Fruit fly (Drosophila melanogaster) whole organism, adult: ENCODE data around the gene heph.
A peak's percentile ranks its signal among the peaks of the same experiment; 100 is the strongest.

Experiments
- CG11617 ChIP-seq: fragments of 200-800 bp; sonication (Bioruptor generic); optimal IDR thresholded peaks from 2 replicates; lab custom pipeline; 2017; ENCODE audit warnings: mild to moderate bottlenecking, missing biosample characterization, missing genetic modification reagents, missing genetic modification characterization
- CG12768 ChIP-seq: fragments of 200-800 bp; sonication (Bioruptor generic); optimal IDR thresholded peaks from 2 replicates; lab custom pipeline; 2017; ENCODE audit warnings: missing biosample characterization, missing genetic modification characterization, mild to moderate bottlenecking, moderate library complexity, missing genetic modification reagents
- CG14711 ChIP-seq: fragments of 200-800 bp; sonication (Bioruptor generic); optimal IDR thresholded peaks from 2 replicates; lab custom pipeline; 2018; ENCODE audit warnings: missing biosample characterization, mild to moderate bottlenecking, missing genetic modification characterization, moderate library complexity
- CG1620 ChIP-seq: fragments of 200-800 bp; sonication (Bioruptor generic); optimal IDR thresholded peaks from 2 replicates; lab custom pipeline; 2016; ENCODE audit warnings: missing biosample characterization, missing genetic modification characterization
- CG33017 ChIP-seq: fragments of 200-800 bp; sonication (Bioruptor generic); optimal IDR thresholded peaks from 2 replicates; lab custom pipeline; 2018; ENCODE audit warnings: missing biosample characterization, mild to moderate bottlenecking, missing genetic modification characterization, moderate library complexity
- CG5204 ChIP-seq: fragments of 200-800 bp; sonication (Bioruptor generic); optimal IDR thresholded peaks from 2 replicates; lab custom pipeline; 2016; ENCODE audit warnings: missing biosample characterization, missing genetic modification characterization
- CG7045 ChIP-seq: fragments of 200-800 bp; sonication (Bioruptor generic); optimal IDR thresholded peaks from 2 replicates; lab custom pipeline; 2017; ENCODE audit warnings: missing biosample characterization, mild to moderate bottlenecking, missing genetic modification characterization
- CG7101 ChIP-seq: fragments of 200-800 bp; sonication (Bioruptor generic); optimal IDR thresholded peaks from 2 replicates; lab custom pipeline; 2018; ENCODE audit warnings: missing biosample characterization, mild to moderate bottlenecking, missing genetic modification characterization, moderate library complexity
- Crg-1 ChIP-seq: fragments of 200-800 bp; sonication (Bioruptor generic); optimal IDR thresholded peaks from 2 replicates; lab custom pipeline; 2016; ENCODE audit warnings: missing biosample characterization, missing genetic modification characterization
- Hr96 ChIP-seq: fragments of 200-800 bp; sonication (Bioruptor generic); optimal IDR thresholded peaks from 2 replicates; lab custom pipeline; 2016; ENCODE audit warnings: missing biosample characterization, missing genetic modification characterization
- Mnt ChIP-seq: fragments of 200-800 bp; sonication (Bioruptor generic); optimal IDR thresholded peaks from 2 replicates; lab custom pipeline; 2016; ENCODE audit warnings: missing biosample characterization, mild to moderate bottlenecking, missing genetic modification characterization
- bab1 ChIP-seq: fragments of 200-800 bp; sonication (Bioruptor generic); optimal IDR thresholded peaks from 3 replicates; lab custom pipeline; 2019; ENCODE audit warnings: missing biosample characterization, mild to moderate bottlenecking, missing genetic modification characterization, moderate library complexity
- cic ChIP-seq: fragments of 200-800 bp; sonication (Bioruptor generic); optimal IDR thresholded peaks from 2 replicates; lab custom pipeline; 2017; ENCODE audit warnings: missing biosample characterization, mild to moderate bottlenecking, missing genetic modification characterization, moderate library complexity
- cnc ChIP-seq, 2 experiments: fragments of >200 bp; optimal IDR thresholded peaks; 2 replicates each; lab custom pipeline; 2017
- kay ChIP-seq: fragments of 200-800 bp; sonication (Bioruptor generic); peaks from one replicate; lab custom pipeline; 2016; ENCODE audit warnings: missing biosample characterization, missing genetic modification characterization, borderline replicate concordance
- ovo ChIP-seq: fragments of 200-800 bp; sonication (Bioruptor generic); optimal IDR thresholded peaks from 2 replicates; lab custom pipeline; 2016; ENCODE audit warnings: missing biosample characterization, missing genetic modification characterization
- pad ChIP-seq: fragments of 200-800 bp; sonication (Bioruptor generic); optimal IDR thresholded peaks from 3 replicates; lab custom pipeline; 2017; ENCODE audit warnings: missing biosample characterization, missing genetic modification characterization, mild to moderate bottlenecking, moderate library complexity, missing genetic modification reagents
- tj ChIP-seq: fragments of 200-800 bp; sonication (Bioruptor generic); optimal IDR thresholded peaks from 3 replicates; lab custom pipeline; 2017; ENCODE audit warnings: missing biosample characterization, mild to moderate bottlenecking, missing genetic modification characterization, moderate library complexity
- toe ChIP-seq: fragments of 200-800 bp; sonication (Bioruptor generic); optimal IDR thresholded peaks from 2 replicates; lab custom pipeline; 2016; ENCODE audit warnings: missing biosample characterization, missing genetic modification characterization

heph gene

dm6 chr3R:31964701-31965323, 50.5 kb downstream of the heph start:
- no peak for TF ChIP-seq CG12768
- no peak for TF ChIP-seq cic (GFP tag; lab: Kevin White, UChicago)
- no peak for TF ChIP-seq CG1620 (GFP tag; lab: Kevin White, UChicago)
- no peak for TF ChIP-seq cnc (optimal IDR thresholded peaks at IDR 0.05; lab: Kevin White, UChicago)
- TF ChIP-seq tj (GFP tag; lab: Kevin White, UChicago), result peak; percentile 75

- no peak for TF ChIP-seq kay
- TF ChIP-seq CG33017 (tag; lab: Kevin White, UChicago), result no peak
- TF ChIP-seq tj (GFP tag; lab: Kevin White, UChicago), result no peak
- TF ChIP-seq bab1 (GFP tag; lab: Kevin White, UChicago), result no peak
- TF ChIP-seq CG11617 (GFP tag; lab: Kevin White, UChicago), result no peak
- TF ChIP-seq toe (GFP tag; lab: Kevin White, UChicago), result no peak
- no peak for TF ChIP-seq cnc (optimal IDR thresholded peaks at IDR 0.05; lab: Kevin White, UChicago)
- TF ChIP-seq CG7045 (GFP tag; lab: Kevin White, UChicago), result no peak
Measured at dm6 chr3R:31963108-31963507, 52.2 kb downstream of the heph start.

- TF ChIP-seq tj (GFP tag; lab: Kevin White, UChicago) (no peak), CG1620 (GFP tag; lab: Kevin White, UChicago) (no peak), cic (GFP tag; lab: Kevin White, UChicago) (no peak), CG11617 (GFP tag; lab: Kevin White, UChicago) (no peak), ovo (GFP tag; lab: Kevin White, UChicago) (no peak), Mnt (GFP tag; lab: Kevin White, UChicago) (no peak)
Measured at dm6 chr3R:31961306-31961705, 54.0 kb downstream of the heph start.

dm6 chr3R:31956264-31956663, 59.1 kb downstream of the heph start:
- TF ChIP-seq CG5204 (GFP tag; lab: Kevin White, UChicago) (no peak), Mnt (GFP tag; lab: Kevin White, UChicago) (no peak), Hr96 (GFP tag; lab: Kevin White, UChicago) (no peak), cnc (optimal IDR thresholded peaks at IDR 0.05; lab: Kevin White, UChicago) (no peak), kay (no peak), CG7101 (no peak), CG12768 (no peak), pad (GFP tag; lab: Kevin White, UChicago) (no peak), ovo (GFP tag; lab: Kevin White, UChicago) (no peak), tj (GFP tag; lab: Kevin White, UChicago) (no peak), CG14711 (tag; lab: Kevin White, UChicago) (no peak), CG33017 (tag; lab: Kevin White, UChicago) (no peak), Crg-1 (GFP tag; lab: Kevin White, UChicago) (no peak), bab1 (GFP tag; lab: Kevin White, UChicago) (no peak), CG11617 (GFP tag; lab: Kevin White, UChicago) (no peak), cic (GFP tag; lab: Kevin White, UChicago) (no peak)

- no peak for TF ChIP-seq CG1620 (GFP tag; lab: Kevin White, UChicago)
- no peak for TF ChIP-seq Crg-1 (GFP tag; lab: Kevin White, UChicago)
- TF ChIP-seq cic (GFP tag; lab: Kevin White, UChicago), result no peak
- TF ChIP-seq ovo (GFP tag; lab: Kevin White, UChicago), result no peak
- no peak for TF ChIP-seq CG7101
- no peak for TF ChIP-seq bab1 (GFP tag; lab: Kevin White, UChicago)
- no peak for TF ChIP-seq Mnt (GFP tag; lab: Kevin White, UChicago)
- no peak for TF ChIP-seq pad (GFP tag; lab: Kevin White, UChicago)
- no peak for TF ChIP-seq CG14711 (tag; lab: Kevin White, UChicago)
- no peak for TF ChIP-seq kay
- TF ChIP-seq CG7045 (GFP tag; lab: Kevin White, UChicago), result no peak
- TF ChIP-seq Hr96 (GFP tag; lab: Kevin White, UChicago), result no peak
- TF ChIP-seq CG33017 (tag; lab: Kevin White, UChicago), result no peak
Measured at dm6 chr3R:31954463-31954862, 60.9 kb downstream of the heph start.

- TF ChIP-seq CG7101 (no peak), cnc (optimal IDR thresholded peaks at IDR 0.05; lab: Kevin White, UChicago) (no peak)
Measured at dm6 chr3R:31949433-31949832, 65.9 kb downstream of the heph start.

dm6 chr3R:31945684-31946083, 69.6 kb downstream of the heph start:
- TF ChIP-seq CG5204 (GFP tag; lab: Kevin White, UChicago) (no peak), Crg-1 (GFP tag; lab: Kevin White, UChicago) (no peak), tj (GFP tag; lab: Kevin White, UChicago) (no peak), cnc (optimal IDR thresholded peaks at IDR 0.05; lab: Kevin White, UChicago) (no peak), bab1 (GFP tag; lab: Kevin White, UChicago) (peak; percentile 18), CG7101 (no peak), CG33017 (tag; lab: Kevin White, UChicago) (no peak), CG12768 (no peak), Mnt (GFP tag; lab: Kevin White, UChicago) (no peak)
